Fruit fly (Drosophila melanogaster) whole organism, embryonic: Measurements from ENCODE around the gene Spc25.

Experiments
- Abd-B ChIP-seq: fragments of 200-800 bp; sonication (Bioruptor generic); optimal IDR thresholded peaks from 2 replicates; lab custom pipeline; 2018; ENCODE audit warnings: missing biosample characterization, mild to moderate bottlenecking, missing genetic modification characterization, moderate library complexity
- Atf3 ChIP-seq: fragments of 200-800 bp; sonication (Bioruptor generic); optimal IDR thresholded peaks from 3 replicates; lab custom pipeline; 2016; ENCODE audit warnings: missing biosample characterization, missing genetic modification characterization
- CG10267 ChIP-seq: fragments of 200-800 bp; sonication (Bioruptor generic); optimal IDR thresholded peaks from 2 replicates; lab custom pipeline; 2018; ENCODE audit warnings: missing biosample characterization, mild to moderate bottlenecking, missing genetic modification characterization, moderate library complexity
- CG11456 ChIP-seq: fragments of 200-800 bp; sonication (Bioruptor generic); IDR thresholded peaks from 3 replicates; pipeline ENCODE4 v1.3.6; 2022; ENCODE audit warnings: missing biosample characterization, missing genetic modification characterization
- CG11504 ChIP-seq: fragments of 200-800 bp; sonication (Bioruptor generic); optimal IDR thresholded peaks from 3 replicates; lab custom pipeline; 2019; ENCODE audit warnings: missing biosample characterization, mild to moderate bottlenecking, missing genetic modification characterization, moderate library complexity
- CG12104 ChIP-seq: fragments of 200-800 bp; sonication (Bioruptor generic); optimal IDR thresholded peaks from 3 replicates; lab custom pipeline; 2016; ENCODE audit warnings: missing biosample characterization, missing genetic modification characterization
- CG1233 ChIP-seq: fragments of 200-800 bp; sonication (Bioruptor generic); optimal IDR thresholded peaks from 4 replicates; lab custom pipeline; 2018; ENCODE audit warnings: missing biosample characterization, mild to moderate bottlenecking, missing genetic modification characterization
- CG13424 ChIP-seq: fragments of 200-800 bp; sonication (Bioruptor generic); optimal IDR thresholded peaks from 2 replicates; lab custom pipeline; 2019; ENCODE audit warnings: missing biosample characterization, mild to moderate bottlenecking, missing genetic modification characterization, moderate library complexity
- CG1792 ChIP-seq: fragments of 200-800 bp; sonication (Bioruptor generic); optimal IDR thresholded peaks from 2 replicates; lab custom pipeline; 2016; ENCODE audit warnings: missing biosample characterization, missing genetic modification characterization
- CG18011 ChIP-seq: fragments of 200-800 bp; sonication (Bioruptor generic); optimal IDR thresholded peaks from 2 replicates; lab custom pipeline; 2017; ENCODE audit warnings: missing biosample characterization, missing genetic modification characterization, mild to moderate bottlenecking, moderate library complexity, missing genotype
- CG2116 ChIP-seq: fragments of 200-800 bp; sonication (Bioruptor generic); optimal IDR thresholded peaks from 3 replicates; lab custom pipeline; 2018; ENCODE audit warnings: missing biosample characterization, mild to moderate bottlenecking, missing genetic modification characterization
- CG30020 ChIP-seq: fragments of 200-800 bp; optimal IDR thresholded peaks from 2 replicates; lab custom pipeline; 2019; ENCODE audit warnings: missing biosample characterization, mild to moderate bottlenecking, missing genetic modification characterization, moderate library complexity
- CG31441 ChIP-seq: fragments of 200-800 bp; sonication (Bioruptor generic); IDR thresholded peaks from 2 replicates; pipeline ENCODE4 v1.3.6; 2022; ENCODE audit warnings: missing biosample characterization, missing genetic modification characterization
- CG3163 ChIP-seq: fragments of 200-800 bp; sonication (Bioruptor generic); optimal IDR thresholded peaks from 3 replicates; lab custom pipeline; 2016; ENCODE audit warnings: missing biosample characterization, missing genetic modification characterization
- CG32772 ChIP-seq: fragments of 200-800 bp; sonication (Bioruptor generic); IDR thresholded peaks from 2 replicates; pipeline ENCODE4 v1.3.6; 2022; ENCODE audit warnings: missing biosample characterization, missing genetic modification characterization
- CG34224 ChIP-seq: fragments of 200-800 bp; sonication (Bioruptor generic); IDR thresholded peaks from 3 replicates; pipeline ENCODE4 v1.3.6; 2022; ENCODE audit warnings: missing biosample characterization, missing genetic modification characterization; ENCODE audit not compliant: partially characterized antibody
- CG34376 ChIP-seq: fragments of 200-800 bp; sonication (Bioruptor generic); optimal IDR thresholded peaks from 2 replicates; lab custom pipeline; 2018; ENCODE audit warnings: missing biosample characterization, mild to moderate bottlenecking, missing genetic modification characterization
- CG3838 ChIP-seq: fragments of 200-800 bp; sonication (Bioruptor generic); optimal IDR thresholded peaks from 3 replicates; lab custom pipeline; 2016; ENCODE audit warnings: missing biosample characterization, missing genetic modification characterization
- CG4424 ChIP-seq: fragments of 200-800 bp; sonication (Bioruptor generic); optimal IDR thresholded peaks from 3 replicates; lab custom pipeline; 2016; ENCODE audit warnings: missing biosample characterization, missing genetic modification characterization
- CG5953 ChIP-seq: fragments of 200-800 bp; sonication (Bioruptor generic); IDR thresholded peaks from 2 replicates; pipeline ENCODE4 v1.3.6; 2022; ENCODE audit warnings: missing biosample characterization, missing genetic modification characterization
- CG6272 ChIP-seq: fragments of 200-800 bp; sonication (Bioruptor generic); IDR thresholded peaks from 2 replicates; pipeline ENCODE4 v1.3.6; 2022; ENCODE audit warnings: missing biosample characterization, missing genetic modification characterization
- CG6854 ChIP-seq: fragments of 200-800 bp; sonication (Bioruptor generic); optimal IDR thresholded peaks from 3 replicates; lab custom pipeline; 2017; ENCODE audit warnings: missing biosample characterization, mild to moderate bottlenecking, missing genetic modification characterization
- CG9932 ChIP-seq: fragments of 200-800 bp; sonication (Bioruptor generic); IDR thresholded peaks from 2 replicates; pipeline ENCODE4 v1.3.6; 2022; ENCODE audit warnings: missing biosample characterization, missing genetic modification characterization
- Dll ChIP-seq: fragments of 200-800 bp; sonication (Bioruptor generic); IDR thresholded peaks from 4 replicates; pipeline ENCODE4 v1.3.6; 2022; ENCODE audit warnings: missing biosample characterization, missing genetic modification characterization; ENCODE audit not compliant: partially characterized antibody
- Doc3 ChIP-seq: fragments of 200-800 bp; sonication (Bioruptor generic); IDR thresholded peaks from 3 replicates; pipeline ENCODE4 v1.3.6; 2022; ENCODE audit warnings: missing biosample characterization, missing genetic modification characterization; ENCODE audit not compliant: partially characterized antibody
- Dref ChIP-seq: fragments of 200-800 bp; sonication (Bioruptor generic); IDR thresholded peaks from 2 replicates; pipeline ENCODE4 v1.3.6; 2022; ENCODE audit warnings: missing biosample characterization, missing genetic modification characterization
- Ets65A ChIP-seq: fragments of 200-800 bp; sonication (Bioruptor generic); peaks from one replicate; lab custom pipeline; 2016; ENCODE audit warnings: missing biosample characterization, missing genetic modification characterization
- Ets97D ChIP-seq: fragments of 200-800 bp; sonication (Bioruptor generic); optimal IDR thresholded peaks from 3 replicates; lab custom pipeline; 2016; ENCODE audit warnings: missing biosample characterization, missing genetic modification characterization
- Fer2 ChIP-seq: fragments of 200-800 bp; sonication (Bioruptor generic); optimal IDR thresholded peaks from 2 replicates; lab custom pipeline; 2018; ENCODE audit warnings: missing biosample characterization, mild to moderate bottlenecking, missing genetic modification characterization, moderate library complexity
- HLH4C ChIP-seq: fragments of 200-800 bp; sonication (Bioruptor generic); IDR thresholded peaks from 3 replicates; pipeline ENCODE4 v1.3.6; 2022; ENCODE audit warnings: missing biosample characterization, missing genetic modification characterization; ENCODE audit not compliant: partially characterized antibody
- Hr3 ChIP-seq: fragments of 200-800 bp; sonication (Bioruptor generic); optimal IDR thresholded peaks from 3 replicates; lab custom pipeline; 2016; ENCODE audit warnings: missing biosample characterization, missing genetic modification characterization
- Hr51 ChIP-seq, 2 experiments: fragments of 200-800 bp; sonication (Bioruptor generic); optimal IDR thresholded peaks; 2 replicates in 1 of 2; 3 replicates in 1 of 2; lab custom pipeline; 2016 to 2018; ENCODE audit warnings: missing biosample characterization in 2 of 2, missing genetic modification characterization in 2 of 2, mild to moderate bottlenecking in 1 of 2, moderate library complexity in 1 of 2
- Lhr ChIP-seq: fragments of 200-800 bp; sonication (Bioruptor generic); optimal IDR thresholded peaks from 3 replicates; lab custom pipeline; 2017; ENCODE audit warnings: mild to moderate bottlenecking, missing biosample characterization, missing genetic modification reagents, missing genetic modification characterization
- Neu2 ChIP-seq: fragments of 200-800 bp; sonication (Bioruptor generic); optimal IDR thresholded peaks from 3 replicates; lab custom pipeline; 2016; ENCODE audit warnings: missing biosample characterization, missing genetic modification characterization, borderline replicate concordance
- Opbp ChIP-seq: fragments of 200-800 bp; sonication (Bioruptor generic); IDR thresholded peaks from 3 replicates; pipeline ENCODE4 v1.3.6; 2022; ENCODE audit warnings: missing biosample characterization, missing genetic modification characterization; ENCODE audit not compliant: partially characterized antibody
- Optix ChIP-seq: fragments of 200-800 bp; sonication (Bioruptor generic); IDR thresholded peaks from 3 replicates; pipeline ENCODE4 v1.3.6; 2022; ENCODE audit warnings: missing biosample characterization, missing genetic modification characterization
- ato ChIP-seq: fragments of 200-800 bp; sonication (Bioruptor generic); IDR thresholded peaks from 2 replicates; pipeline ENCODE4 v1.3.6; 2022; ENCODE audit warnings: missing biosample characterization, missing genetic modification characterization; ENCODE audit not compliant: partially characterized antibody
- bbx ChIP-seq: fragments of 200-800 bp; sonication (Bioruptor generic); IDR thresholded peaks from 2 replicates; pipeline ENCODE4 v1.3.6; 2022; ENCODE audit warnings: missing biosample characterization, missing genetic modification characterization; ENCODE audit not compliant: partially characterized antibody
- crc ChIP-seq: fragments of 200-800 bp; sonication (Bioruptor generic); optimal IDR thresholded peaks from 2 replicates; lab custom pipeline; 2016; ENCODE audit warnings: missing biosample characterization, missing genetic modification characterization
- dpn ChIP-seq, 2 experiments: fragments of 200-800 bp; sonication (Bioruptor generic); optimal IDR thresholded peaks; 3 replicates each; lab custom pipeline; 2016; ENCODE audit warnings: missing biosample characterization in 2 of 2, missing genetic modification characterization in 2 of 2
- ems ChIP-seq: fragments of 200-800 bp; sonication (Bioruptor generic); optimal IDR thresholded peaks from 3 replicates; lab custom pipeline; 2016; ENCODE audit warnings: missing biosample characterization, missing genetic modification characterization
- kay ChIP-seq: fragments of 200-800 bp; sonication (Bioruptor generic); optimal IDR thresholded peaks from 2 replicates; lab custom pipeline; 2016; ENCODE audit warnings: missing biosample characterization, missing genetic modification characterization
- knrl ChIP-seq: fragments of 200-800 bp; sonication (Bioruptor generic); IDR thresholded peaks from 3 replicates; pipeline ENCODE4 v1.3.6; 2022; ENCODE audit warnings: missing biosample characterization, missing genetic modification characterization; ENCODE audit not compliant: partially characterized antibody
- nerfin-1 ChIP-seq: fragments of 200-800 bp; sonication (Bioruptor generic); optimal IDR thresholded peaks from 3 replicates; lab custom pipeline; 2019; ENCODE audit warnings: missing biosample characterization, mild to moderate bottlenecking, missing genetic modification characterization, moderate library complexity
- nerfin-2 ChIP-seq: fragments of 200-800 bp; sonication (Bioruptor generic); IDR thresholded peaks from 2 replicates; pipeline ENCODE4 v1.3.6; 2022; ENCODE audit warnings: missing biosample characterization, missing genetic modification characterization; ENCODE audit not compliant: partially characterized antibody
- unc-4 ChIP-seq: fragments of 200-800 bp; sonication (Bioruptor generic); IDR thresholded peaks from 2 replicates; pipeline ENCODE4 v1.3.6; 2022; ENCODE audit warnings: missing biosample characterization, missing genetic modification characterization; ENCODE audit not compliant: partially characterized antibody
- vvl ChIP-seq: fragments of 200-800 bp; sonication (Bioruptor generic); IDR thresholded peaks from 2 replicates; pipeline ENCODE4 v1.3.6; 2022; ENCODE audit warnings: missing biosample characterization, missing genetic modification characterization
- zfh1 ChIP-seq: fragments of 200-800 bp; sonication (Bioruptor generic); IDR thresholded peaks from 3 replicates; pipeline ENCODE4 v1.3.6; 2022; ENCODE audit warnings: missing biosample characterization, missing genetic modification characterization

The Spc25 gene

dm6 chr3R:12980628-12981219 is 19.2 kb downstream of the Spc25 start, which contains the start of gene Paip2 (continued):
- TF ChIP-seq CG1792 (GFP tag; lab: Kevin White, UChicago) (peak; percentile 3), Hr51 (GFP tag; optimal IDR thresholded peaks at IDR 0.05; lab: Kevin White, UChicago) (peak in 1 of 2 experiments; percentile 1), nerfin-2 (GFP tag; lab: Robert Waterston, UW) (peak; percentile 98), Hr3 (GFP tag; lab: Kevin White, UChicago) (peak; percentile 8), ato (GFP tag; lab: Robert Waterston, UW) (peak; percentile 93), ems (GFP tag; lab: Kevin White, UChicago) (no peak), CG4424 (GFP tag; lab: Kevin White, UChicago) (peak; percentile 4), bbx (GFP tag; lab: Robert Waterston, UW) (peak; percentile 97), CG12104 (GFP tag; lab: Kevin White, UChicago) (peak; percentile 34), CG11504 (tag; lab: Kevin White, UChicago) (peak; percentile 49), CG3163 (peak; percentile 11), Dref (GFP tag; lab: Robert Waterston, UW) (peak; percentile 82), Fer2 (tag; lab: Kevin White, UChicago) (no peak), dpn (GFP tag; optimal IDR thresholded peaks at IDR 0.05; lab: Kevin White, UChicago) (peak in 1 of 2 experiments; percentile 5), CG9932 (GFP tag; lab: Robert Waterston, UW) (peak; percentile 42; the same call in 1 of the 2 replicates), kay (GFP tag; lab: Kevin White, UChicago) (peak; percentile 17), unc-4 (GFP tag; lab: Robert Waterston, UW) (peak; percentile 98), Opbp (GFP tag; lab: Robert Waterston, UW) (peak; percentile 96), CG31441 (GFP tag; lab: Robert Waterston, UW) (0 out of 2 replicates have a peak, but pooled peaks have one; percentile 19), Dll (GFP tag; lab: Robert Waterston, UW) (peak; percentile 99), CG6854 (GFP tag; lab: Kevin White, UChicago) (no peak), CG13424 (peak; percentile 10), knrl (GFP tag; lab: Robert Waterston, UW) (peak; percentile 99), CG18011 (GFP tag; lab: Kevin White, UChicago) (peak; percentile 88), Atf3 (peak; percentile 1), Optix (no peak), Doc3 (GFP tag; lab: Robert Waterston, UW) (peak; percentile 98), CG3838 (GFP tag; lab: Kevin White, UChicago) (peak; percentile 39), CG1233 (GFP tag; lab: Kevin White, UChicago) (no peak), CG32772 (GFP tag; lab: Robert Waterston, UW) (peak; percentile 58), CG34376 (GFP tag; lab: Kevin White, UChicago) (peak; percentile 44), Neu2 (GFP tag; lab: Kevin White, UChicago) (no peak), CG10267 (peak; percentile 71), CG34224 (GFP tag; lab: Robert Waterston, UW) (peak; percentile 98), CG11456 (no peak), vvl (GFP tag; lab: Robert Waterston, UW) (0 out of 2 replicates have a peak, but pooled peaks have one; percentile 6), Ets97D (GFP tag; lab: Kevin White, UChicago) (peak; percentile 79), CG5953 (GFP tag; lab: Robert Waterston, UW) (no peak), Abd-B (GFP tag; lab: Kevin White, UChicago) (peak; percentile 74), Lhr (GFP tag; lab: Kevin White, UChicago) (peak; percentile 76), zfh1 (GFP tag; lab: Robert Waterston, UW) (no peak), Ets65A (GFP tag; lab: Kevin White, UChicago) (peak; percentile 92), CG6272 (peak; percentile 45; the same call in 1 of the 2 replicates), HLH4C (GFP tag; lab: Robert Waterston, UW) (peak; percentile 99), CG2116 (GFP tag; lab: Kevin White, UChicago) (peak; percentile 90), nerfin-1 (peak; percentile 31), crc (GFP tag; lab: Kevin White, UChicago) (no peak), CG30020 (tag; lab: Kevin White, UChicago) (peak; percentile 32)
